Worm (Caenorhabditis elegans): ENCODE measurements around the gene R02D5.4.

Gene R02D5.4

DNA sequence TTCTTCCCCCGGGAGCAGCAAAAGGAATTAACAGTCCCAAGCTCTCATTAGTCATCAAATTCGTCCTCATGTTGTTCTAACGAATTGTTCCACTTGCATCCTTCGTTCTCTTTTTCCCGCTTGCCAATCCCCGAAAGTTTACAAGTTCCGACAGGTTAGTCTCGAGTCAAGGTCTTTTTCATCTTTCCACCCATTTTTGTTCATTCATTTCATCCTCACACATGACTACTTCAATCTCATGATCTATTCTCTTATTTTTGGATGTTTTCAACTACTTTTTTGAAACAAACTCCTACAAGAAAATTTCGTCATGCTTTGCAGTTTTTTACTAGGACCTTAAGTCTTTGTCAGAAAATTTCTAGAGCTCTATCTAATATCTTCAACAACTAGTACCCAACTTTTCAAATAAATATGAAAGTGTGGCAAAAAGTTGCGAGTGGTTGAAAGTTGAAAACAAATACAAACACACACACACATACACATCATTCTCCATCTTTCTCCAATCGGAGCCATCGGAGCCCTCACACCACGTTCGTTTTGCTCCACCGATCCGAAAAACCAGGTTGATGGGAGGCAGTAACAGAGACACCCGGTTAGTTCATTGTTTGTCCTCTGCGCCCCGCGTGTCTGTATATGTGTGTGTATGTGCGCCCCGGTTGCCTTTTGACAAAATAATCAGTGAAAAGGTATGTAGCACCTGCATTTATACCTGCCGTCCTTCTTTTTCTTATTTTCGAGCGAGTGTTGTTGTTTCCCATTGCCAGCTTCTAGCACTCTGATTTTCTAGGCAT is 14.8 kb upstream of the R02D5.4 start (continued):
- TF ChIP-seq lir-3 (tag; optimal IDR thresholded peaks at IDR 0.05) = no peak
- 0 out of 2 replicates have a peak, but pooled peaks have one; percentile 32 for TF ChIP-seq hmg-1.1 (GFP tag; IDR thresholded peaks at IDR 0.05)
- TF ChIP-seq php-3 (GFP tag; IDR thresholded peaks at IDR 0.05) = no peak
- TF ChIP-seq sdz-12 (GFP tag; optimal IDR thresholded peaks at IDR 0.05) = no peak
- TF ChIP-seq hlh-11 (tag; optimal IDR thresholded peaks at IDR 0.05) = peak; percentile 11
- no peak for TF ChIP-seq F26F4.8 (GFP tag; conservative IDR thresholded peaks at IDR 0.05)
- TF ChIP-seq mxl-2 (GFP tag; conservative IDR thresholded peaks at IDR 0.05) = no peak
- TF ChIP-seq egl-43 (GFP tag; IDR thresholded peaks at IDR 0.05) = peak; percentile 30; the same call in 1 of the 2 replicates

- no peak for TF ChIP-seq ztf-7 (tag; optimal IDR thresholded peaks at IDR 0.05)
- TF ChIP-seq nhr-28 (tag; optimal IDR thresholded peaks at IDR 0.05) = peak; percentile 13
- TF ChIP-seq D1046.2 (GFP tag; IDR thresholded peaks at IDR 0.05) = no peak
- TF ChIP-seq daf-16 (GFP tag; optimal IDR thresholded peaks at IDR 0.05) = no peak
- no peak for TF ChIP-seq daf-16 (tag; optimal IDR thresholded peaks at IDR 0.05)
- peak; percentile 4 for TF ChIP-seq nhr-25 (tag; optimal IDR thresholded peaks at IDR 0.05; ENCODE audit: borderline replicate concordance, insufficient read depth)
- peak; percentile 62 for TF ChIP-seq nhr-6 (tag; optimal IDR thresholded peaks at IDR 0.05)
- peak in 1 of 2 experiments; percentile 16 for TF ChIP-seq unc-62 (GFP tag; optimal IDR thresholded peaks at IDR 0.05 in 1 of 2)
- no peak for TF ChIP-seq unc-62 (tag; optimal IDR thresholded peaks at IDR 0.05)
Observed at ce11 chrV:14498204-14498603, 13.7 kb upstream of the R02D5.4 start.

ce11 chrV:14496446-14496845 is 12.0 kb upstream of the R02D5.4 start:
- TF ChIP-seq lsy-2 (tag; optimal IDR thresholded peaks at IDR 0.05) (no peak), attf-4 (tag; optimal IDR thresholded peaks at IDR 0.05) (no peak), ama-1 (optimal IDR thresholded peaks at IDR 0.05) (no peak), unc-62 (GFP tag; optimal IDR thresholded peaks at IDR 0.05 in 1 of 2) (peak in 1 of 2 experiments; percentile 58), unc-62 (tag; optimal IDR thresholded peaks at IDR 0.05) (no peak), lin-1 (GFP tag; IDR thresholded peaks at IDR 0.05) (no peak), ceh-28 (tag; optimal IDR thresholded peaks at IDR 0.05) (no peak), ztf-7 (tag; optimal IDR thresholded peaks at IDR 0.05) (no peak), mxl-2 (GFP tag; conservative IDR thresholded peaks at IDR 0.05) (no peak)

ce11 chrV:14495493-14495892 is 11.0 kb upstream of the R02D5.4 start:
- TF ChIP-seq fos-1 (tag; optimal IDR thresholded peaks at IDR 0.05) (no peak), dpl-1 (GFP tag; optimal IDR thresholded peaks at IDR 0.05) (no peak), mdl-1 (tag; optimal IDR thresholded peaks at IDR 0.05) (no peak), zfp-2 (tag; optimal IDR thresholded peaks at IDR 0.05) (no peak), daf-12 (tag; optimal IDR thresholded peaks at IDR 0.05) (no peak), ztf-11 (tag; optimal IDR thresholded peaks at IDR 0.05) (no peak), hlh-30 (tag; optimal IDR thresholded peaks at IDR 0.05; ENCODE audit: insufficient read depth) (no peak), zag-1 (tag; optimal IDR thresholded peaks at IDR 0.05) (no peak), ceh-28 (tag; optimal IDR thresholded peaks at IDR 0.05) (no peak), ces-1 (GFP tag; optimal IDR thresholded peaks at IDR 0.05) (no peak), mep-1 (tag; optimal IDR thresholded peaks at IDR 0.05) (no peak), php-3 (GFP tag; IDR thresholded peaks at IDR 0.05) (no peak), unc-39 (tag; optimal IDR thresholded peaks at IDR 0.05) (no peak), F37D6.2 (tag; optimal IDR thresholded peaks at IDR 0.05) (no peak), zip-11 (GFP tag; IDR thresholded peaks at IDR 0.05) (no peak), zfp-3 (GFP tag; conservative IDR thresholded peaks at IDR 0.05) (no peak), D1046.2 (GFP tag; IDR thresholded peaks at IDR 0.05) (no peak)

Data from whole organism, L4 larva.